Worm (Caenorhabditis elegans): ENCODE data around the gene C39E9.7.
A peak's percentile ranks its signal among the peaks of the same experiment; 100 is the strongest.

Gene C39E9.7

DNA sequence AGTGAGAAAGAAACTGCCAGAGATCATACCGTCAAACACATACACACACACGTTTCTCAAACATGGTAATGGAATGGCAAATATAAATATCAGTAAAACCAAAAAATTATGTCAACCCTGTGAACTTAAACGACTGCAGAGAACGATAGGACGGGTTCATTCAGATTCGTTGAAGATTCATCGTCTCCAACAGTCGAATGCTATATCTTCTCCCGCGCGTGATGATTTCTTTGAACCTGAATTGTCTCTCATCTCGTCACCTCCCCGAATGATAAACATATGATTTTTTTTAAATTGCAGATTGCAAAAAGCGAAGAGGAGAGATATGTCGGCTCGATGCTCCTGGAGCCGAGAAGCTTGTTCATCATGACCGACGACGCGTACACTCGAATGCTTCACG, 34.4 kb upstream of the C39E9.7 start:
- peak; percentile 9 for TF ChIP-seq hlh-11 (tag; optimal IDR thresholded peaks at IDR 0.05)
- no peak for TF ChIP-seq attf-4 (tag; optimal IDR thresholded peaks at IDR 0.05)
- no peak for TF ChIP-seq nhr-111 (GFP tag; optimal IDR thresholded peaks at IDR 0.05)
- peak; percentile 9 for TF ChIP-seq hlh-30 (tag; optimal IDR thresholded peaks at IDR 0.05; ENCODE audit: insufficient read depth)
- TF ChIP-seq nhr-48 (tag; optimal IDR thresholded peaks at IDR 0.05) = no peak
- no peak for TF ChIP-seq cey-2 (tag; optimal IDR thresholded peaks at IDR 0.05; ENCODE audit: borderline replicate concordance, insufficient read depth)
- TF ChIP-seq nhr-25 (tag; optimal IDR thresholded peaks at IDR 0.05; ENCODE audit: borderline replicate concordance, insufficient read depth) = no peak
- TF ChIP-seq sdz-12 (GFP tag; optimal IDR thresholded peaks at IDR 0.05) = no peak
- no peak for TF ChIP-seq lin-38 (GFP tag; IDR thresholded peaks at IDR 0.05)
- no peak for TF ChIP-seq F49E8.2 (tag; optimal IDR thresholded peaks at IDR 0.05; ENCODE audit: borderline replicate concordance)
- TF ChIP-seq nhr-28 (tag; optimal IDR thresholded peaks at IDR 0.05) = peak; percentile 56
- peak in 1 of 2 experiments; percentile 30 for TF ChIP-seq mdl-1 (tag; optimal IDR thresholded peaks at IDR 0.05)

DNA sequence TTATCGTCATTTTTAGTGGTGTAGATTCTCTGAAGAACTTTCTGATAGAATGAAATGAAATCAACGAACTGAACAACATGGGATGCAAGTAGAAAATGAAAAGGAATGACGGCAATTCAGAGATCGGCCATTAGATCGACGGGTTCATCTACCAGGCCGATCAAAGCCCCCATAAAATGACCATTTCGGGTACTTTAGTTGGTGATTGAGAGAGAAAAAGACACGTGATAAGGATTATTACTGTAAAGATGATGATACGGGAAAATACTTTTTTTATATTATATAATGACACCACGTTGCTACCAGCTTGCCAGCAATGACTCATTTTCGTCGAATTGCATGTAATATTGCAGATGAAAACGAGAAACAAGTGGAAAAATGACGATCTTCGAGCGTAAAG, 33.2 kb upstream of the C39E9.7 start, which contains the start of gene best-1:
Gene best-1, minus strand, starts transcription at position 29 of the 400 bp plus-strand sequence.
- TF ChIP-seq hlh-30 (tag; optimal IDR thresholded peaks at IDR 0.05; ENCODE audit: insufficient read depth) = peak; percentile 5
- TF ChIP-seq hlh-11 (tag; optimal IDR thresholded peaks at IDR 0.05) = peak; percentile 32
- TF ChIP-seq madf-5 (GFP tag; IDR thresholded peaks at IDR 0.05) = no peak
- TF ChIP-seq nhr-28 (tag; optimal IDR thresholded peaks at IDR 0.05) = peak; percentile 52
- no peak for TF ChIP-seq pha-4 (GFP tag; IDR thresholded peaks at IDR 0.05)
- TF ChIP-seq pha-4 (tag; optimal IDR thresholded peaks at IDR 0.05) = no peak
- no peak for TF ChIP-seq duxl-1 (tag; optimal IDR thresholded peaks at IDR 0.05; ENCODE audit: poor library complexity)
- no peak for TF ChIP-seq zag-1 (tag; optimal IDR thresholded peaks at IDR 0.05)
- TF ChIP-seq T20F7.1 (GFP tag; optimal IDR thresholded peaks at IDR 0.05) = no peak
- no peak for TF ChIP-seq skn-1 (tag; optimal IDR thresholded peaks at IDR 0.05)
- TF ChIP-seq mdl-1 (tag; optimal IDR thresholded peaks at IDR 0.05) = peak in 1 of 2 experiments; percentile 67
- TF ChIP-seq ceh-28 (tag; optimal IDR thresholded peaks at IDR 0.05) = no peak
- 0 out of 2 replicates have a peak, but pooled peaks have one; percentile 17 for TF ChIP-seq dmd-6 (GFP tag; IDR thresholded peaks at IDR 0.05)
- TF ChIP-seq mxl-3 (GFP tag; optimal IDR thresholded peaks at IDR 0.05) = peak; percentile 32

DNA sequence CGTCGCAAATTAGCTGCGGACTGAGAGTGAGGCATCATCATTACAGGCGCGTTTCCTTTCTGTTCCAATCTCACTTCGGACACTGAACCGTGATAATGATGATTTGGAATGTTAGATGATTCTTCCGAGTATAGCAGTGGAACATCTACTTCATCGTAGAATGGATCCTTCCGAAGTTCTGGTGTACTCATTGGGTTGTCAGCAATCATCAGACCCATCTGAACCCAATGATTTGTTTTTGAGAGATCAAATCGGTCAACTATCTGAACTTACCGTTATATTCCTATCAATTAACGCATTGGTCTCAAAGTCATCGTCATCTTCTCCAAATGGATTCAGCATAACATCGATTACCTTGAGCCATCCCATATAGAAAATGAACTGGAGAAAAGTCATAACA, 31.9 kb upstream of the C39E9.7 start:
- TF ChIP-seq T26A8.4 (GFP tag; IDR thresholded peaks at IDR 0.05) (no peak), unc-62 (GFP tag; optimal IDR thresholded peaks at IDR 0.05 in 1 of 2) (peak in 1 of 2 experiments; percentile 94), unc-62 (tag; optimal IDR thresholded peaks at IDR 0.05) (no peak)

DNA sequence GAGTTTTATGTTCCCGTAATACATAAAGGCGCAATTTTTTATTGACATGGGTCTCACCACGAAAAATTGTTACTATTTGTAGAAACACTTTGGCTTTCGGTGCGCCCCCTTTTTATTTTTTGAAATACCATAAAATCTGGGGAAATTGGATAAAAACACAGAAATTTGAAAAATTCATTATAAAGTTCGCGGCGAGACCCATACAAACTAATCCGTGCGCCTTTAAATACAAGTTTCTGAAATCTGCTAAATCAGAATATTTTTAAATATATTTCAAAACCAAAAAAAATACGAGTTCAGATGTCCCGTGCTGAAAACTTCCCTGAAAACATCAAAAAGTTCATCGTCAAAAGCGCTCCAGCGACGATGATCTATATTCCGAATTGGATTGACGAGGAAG, 30.8 kb upstream of the C39E9.7 start, which contains the start of gene B0564.2:
Gene B0564.2, plus strand, starts transcription at position 301 of the 400 bp plus-strand sequence.
- TF ChIP-seq sdz-12 (GFP tag; optimal IDR thresholded peaks at IDR 0.05) (no peak), php-3 (GFP tag; IDR thresholded peaks at IDR 0.05) (no peak), nhr-42 (GFP tag; IDR thresholded peaks at IDR 0.05) (no peak), mdt-29 (GFP tag; IDR thresholded peaks at IDR 0.05) (no peak), mdl-1 (tag; optimal IDR thresholded peaks at IDR 0.05) (no peak), dmd-8 (GFP tag; IDR thresholded peaks at IDR 0.05) (no peak), vab-7 (GFP tag; IDR thresholded peaks at IDR 0.05) (no peak), ztf-7 (tag; optimal IDR thresholded peaks at IDR 0.05) (no peak), cey-2 (tag; optimal IDR thresholded peaks at IDR 0.05; ENCODE audit: borderline replicate concordance, insufficient read depth) (no peak), jun-1 (tag; optimal IDR thresholded peaks at IDR 0.05) (no peak), nhr-41 (GFP tag; IDR thresholded peaks at IDR 0.05) (no peak), T20F7.1 (GFP tag; optimal IDR thresholded peaks at IDR 0.05) (no peak), F26F4.8 (GFP tag; conservative IDR thresholded peaks at IDR 0.05) (no peak), lir-3 (tag; optimal IDR thresholded peaks at IDR 0.05) (no peak), zag-1 (tag; optimal IDR thresholded peaks at IDR 0.05) (no peak), egl-43 (GFP tag; IDR thresholded peaks at IDR 0.05) (no peak), duxl-1 (tag; optimal IDR thresholded peaks at IDR 0.05; ENCODE audit: poor library complexity) (no peak)

All from whole organism, L4 larva.